Worm (Caenorhabditis elegans): ENCODE data around the gene fbxb-79.

The fbxb-79 gene

ce11 chrIV:11149454-11150163 lies 39.7 kb downstream of the fbxb-79 start, which contains the start of the genes F01G4.6 and pfd-1:
TSS of gene F01G4.6 (minus strand) at chrIV:11149504.
TSS of gene pfd-1 (plus strand) at chrIV:11150113.
- TF ChIP-seq unc-130 (GFP tag; optimal IDR thresholded peaks at IDR 0.05) (peak; percentile 24), zip-11 (GFP tag; IDR thresholded peaks at IDR 0.05) (no peak), dmd-9 (GFP tag; IDR thresholded peaks at IDR 0.05) (no peak), ZK337.2 (GFP tag; IDR thresholded peaks at IDR 0.05) (no peak), F10B5.3 (tag; optimal IDR thresholded peaks at IDR 0.05) (peak; percentile 33), zfp-3 (GFP tag; conservative IDR thresholded peaks at IDR 0.05) (peak; percentile 65), lin-13 (GFP tag; optimal IDR thresholded peaks at IDR 0.05) (peak; percentile 85), nhr-42 (GFP tag; IDR thresholded peaks at IDR 0.05) (0 out of 2 replicates have a peak, but pooled peaks have one; percentile 11), ceh-62 (tag; optimal IDR thresholded peaks at IDR 0.05) (no peak), nhr-237 (tag; optimal IDR thresholded peaks at IDR 0.05) (no peak), aly-2 (tag; optimal IDR thresholded peaks at IDR 0.05) (no peak), ctbp-1 (GFP tag; IDR thresholded peaks at IDR 0.05) (peak; percentile 69; the same call in 1 of the 2 replicates), pha-4 (GFP tag; IDR thresholded peaks at IDR 0.05) (peak; percentile 85), pha-4 (tag; optimal IDR thresholded peaks at IDR 0.05) (peak; percentile 74), unc-62 (GFP tag; optimal IDR thresholded peaks at IDR 0.05 in 1 of 2) (peak in 1 of 2 experiments; percentile 21), unc-62 (tag; optimal IDR thresholded peaks at IDR 0.05) (no peak), pqm-1 (tag; optimal IDR thresholded peaks at IDR 0.05) (peak; percentile 9), ZK546.5 (tag; optimal IDR thresholded peaks at IDR 0.05) (peak; percentile 99), lin-39 (tag; optimal IDR thresholded peaks at IDR 0.05) (no peak), fkh-10 (GFP tag; optimal IDR thresholded peaks at IDR 0.05) (peak; percentile 67), madf-5 (GFP tag; IDR thresholded peaks at IDR 0.05) (no peak), F26F4.8 (GFP tag; conservative IDR thresholded peaks at IDR 0.05) (no peak), daf-12 (tag; optimal IDR thresholded peaks at IDR 0.05) (no peak), F49E8.2 (tag; optimal IDR thresholded peaks at IDR 0.05; ENCODE audit: borderline replicate concordance) (no peak), cey-2 (tag; optimal IDR thresholded peaks at IDR 0.05; ENCODE audit: borderline replicate concordance, insufficient read depth) (no peak), egl-43 (GFP tag; IDR thresholded peaks at IDR 0.05) (0 out of 2 replicates have a peak, but pooled peaks have one; percentile 56), ceh-32 (tag; optimal IDR thresholded peaks at IDR 0.05; ENCODE audit: poor library complexity) (no peak), ceh-20 (GFP tag; IDR thresholded peaks at IDR 0.05) (peak; percentile 89), nhr-102 (tag; optimal IDR thresholded peaks at IDR 0.05) (peak; percentile 83), spr-3 (GFP tag; optimal IDR thresholded peaks at IDR 0.05) (no peak), dve-1 (tag; optimal IDR thresholded peaks at IDR 0.05; ENCODE audit: insufficient read depth) (peak; percentile 99), ceh-44 (GFP tag; IDR thresholded peaks at IDR 0.05) (no peak), nhr-10 (tag; optimal IDR thresholded peaks at IDR 0.05) (no peak), lsy-2 (tag; optimal IDR thresholded peaks at IDR 0.05) (peak; percentile 96 to 99), zfp-2 (tag; optimal IDR thresholded peaks at IDR 0.05) (peak; percentile 97), snpc-1.2 (GFP tag; IDR thresholded peaks at IDR 0.05) (no peak), fos-1 (tag; optimal IDR thresholded peaks at IDR 0.05) (no peak), sdz-12 (GFP tag; optimal IDR thresholded peaks at IDR 0.05) (peak; percentile 30), lin-38 (GFP tag; IDR thresholded peaks at IDR 0.05) (peak; percentile 84), egl-27 (tag; optimal IDR thresholded peaks at IDR 0.05) (no peak), hlh-11 (tag; optimal IDR thresholded peaks at IDR 0.05) (peak; percentile 92), ama-1 (optimal IDR thresholded peaks at IDR 0.05) (peak; percentile 53), vab-7 (GFP tag; IDR thresholded peaks at IDR 0.05) (peak; percentile 55; the same call in 1 of the 2 replicates), mxl-3 (GFP tag; optimal IDR thresholded peaks at IDR 0.05) (peak; percentile 48), lim-7 (GFP tag; IDR thresholded peaks at IDR 0.05) (no peak), D1046.2 (GFP tag; IDR thresholded peaks at IDR 0.05) (no peak), lin-1 (GFP tag; IDR thresholded peaks at IDR 0.05) (peak; percentile 90), mdl-1 (tag; optimal IDR thresholded peaks at IDR 0.05) (peak in 1 of 2 experiments; percentile 60), set-16 (GFP tag; IDR thresholded peaks at IDR 0.05) (peak; percentile 18; the same call in 1 of the 2 replicates), gei-8 (GFP tag; optimal IDR thresholded peaks at IDR 0.05) (peak; percentile 45)

Measured in whole organism, L4 larva.